Fruit fly (Drosophila melanogaster): ENCODE results near the gene CG14852.

The CG14852 gene

dm6 chr3R:14597935-14598424 is 32.3 kb downstream of the CG14852 start (continued):
- TF ChIP-seq al (GFP tag; IDR thresholded peaks at IDR 0.05) = no peak
- TF ChIP-seq gt (GFP tag; IDR thresholded peaks at IDR 0.05) = no peak
- no peak for TF ChIP-seq CG6765 (GFP tag; optimal IDR thresholded peaks at IDR 0.05)
- TF ChIP-seq hb (GFP tag; IDR thresholded peaks at IDR 0.05; ENCODE audit: partially characterized antibody) = no peak
- peak; percentile 19 for TF ChIP-seq tio (GFP tag; optimal IDR thresholded peaks at IDR 0.05)
- no peak for TF ChIP-seq run (tag; optimal IDR thresholded peaks at IDR 0.05)
- TF ChIP-seq usp (GFP tag; optimal IDR thresholded peaks at IDR 0.05) = no peak
- no peak for TF ChIP-seq nerfin-2 (GFP tag; IDR thresholded peaks at IDR 0.05; ENCODE audit: partially characterized antibody)
- no peak for TF ChIP-seq wek (GFP tag; optimal IDR thresholded peaks at IDR 0.05)
- TF ChIP-seq gcm2 (GFP tag; optimal IDR thresholded peaks at IDR 0.05) = no peak
- no peak for TF ChIP-seq CG15514 (GFP tag; optimal IDR thresholded peaks at IDR 0.05)
- no peak for TF ChIP-seq CG3065 (GFP tag; optimal IDR thresholded peaks at IDR 0.05)
- no peak for TF ChIP-seq sisA (GFP tag; IDR thresholded peaks at IDR 0.05)
- peak; percentile 35 for TF ChIP-seq HLHmδ (GFP tag; optimal IDR thresholded peaks at IDR 0.05)
- TF ChIP-seq CG12219 (GFP tag; optimal IDR thresholded peaks at IDR 0.05) = no peak
- no peak for TF ChIP-seq Poxn (GFP tag; IDR thresholded peaks at IDR 0.05)
- no peak for TF ChIP-seq so (GFP tag; IDR thresholded peaks at IDR 0.05)
- TF ChIP-seq gfzf (GFP tag; optimal IDR thresholded peaks at IDR 0.05) = no peak
- TF ChIP-seq zen2 (GFP tag; IDR thresholded peaks at IDR 0.05; ENCODE audit: partially characterized antibody) = no peak
- peak; percentile 0 for TF ChIP-seq Spps (tag; optimal IDR thresholded peaks at IDR 0.05)
- TF ChIP-seq CG8478 (optimal IDR thresholded peaks at IDR 0.05) = no peak
- TF ChIP-seq CG9727 (GFP tag; optimal IDR thresholded peaks at IDR 0.05) = peak; percentile 52
- no peak for TF ChIP-seq CG17186 (GFP tag; optimal IDR thresholded peaks at IDR 0.05)
- no peak for TF ChIP-seq rib (GFP tag; IDR thresholded peaks at IDR 0.05)
- TF ChIP-seq ttk (GFP tag; IDR thresholded peaks at IDR 0.05) = no peak
- TF ChIP-seq CG12942 (GFP tag; optimal IDR thresholded peaks at IDR 0.05) = no peak
- TF ChIP-seq mld (GFP tag; IDR thresholded peaks at IDR 0.05; ENCODE audit: partially characterized antibody) = no peak
- TF ChIP-seq HmgD (GFP tag; optimal IDR thresholded peaks at IDR 0.05) = no peak
- no peak for TF ChIP-seq CG16815 (GFP tag; optimal IDR thresholded peaks at IDR 0.05)
- TF ChIP-seq CG10209 (GFP tag; optimal IDR thresholded peaks at IDR 0.05) = no peak
- TF ChIP-seq CG32772 (GFP tag; IDR thresholded peaks at IDR 0.05) = no peak
- TF ChIP-seq CG9797 (GFP tag; optimal IDR thresholded peaks at IDR 0.05) = no peak
- no peak for TF ChIP-seq MBD-R2 (GFP tag; IDR thresholded peaks at IDR 0.05)
- TF ChIP-seq CG12744 (GFP tag; optimal IDR thresholded peaks at IDR 0.05) = no peak
- TF ChIP-seq ro (GFP tag; IDR thresholded peaks at IDR 0.05) = no peak
- no peak for TF ChIP-seq hth (optimal IDR thresholded peaks at IDR 0.05)
- TF ChIP-seq dmrt99B (tag; optimal IDR thresholded peaks at IDR 0.05) = peak; percentile 49
- TF ChIP-seq CG8290 (GFP tag; optimal IDR thresholded peaks at IDR 0.05) = no peak
- TF ChIP-seq CG8290 (tag; optimal IDR thresholded peaks at IDR 0.05) = no peak
- TF ChIP-seq GATAe (GFP tag; conservative IDR thresholded peaks at IDR 0.05) = no peak
- TF ChIP-seq wor (GFP tag; IDR thresholded peaks at IDR 0.05) = no peak
- 0 out of 2 replicates have a peak, but pooled peaks have one; percentile 10 for TF ChIP-seq Ada2b (GFP tag; IDR thresholded peaks at IDR 0.05)
- no peak for TF ChIP-seq sima (GFP tag; optimal IDR thresholded peaks at IDR 0.05)
- TF ChIP-seq CG43689 (GFP tag; IDR thresholded peaks at IDR 0.05) = no peak
- TF ChIP-seq MTF-1 (GFP tag; optimal IDR thresholded peaks at IDR 0.05; ENCODE audit: borderline replicate concordance) = no peak
- TF ChIP-seq CG4617 (GFP tag; optimal IDR thresholded peaks at IDR 0.05; ENCODE audit: borderline replicate concordance) = no peak
- no peak for TF ChIP-seq CG10565 (GFP tag; optimal IDR thresholded peaks at IDR 0.05)
- no peak for TF ChIP-seq tap (tag; optimal IDR thresholded peaks at IDR 0.05)
- TF ChIP-seq CG10366 (GFP tag; IDR thresholded peaks at IDR 0.05) = no peak
- TF ChIP-seq Scr (GFP tag; IDR thresholded peaks at IDR 0.05; ENCODE audit: partially characterized antibody) = no peak
- no peak for TF ChIP-seq CG10321 (GFP tag; IDR thresholded peaks at IDR 0.05)
- no peak for TF ChIP-seq CG31365 (tag; optimal IDR thresholded peaks at IDR 0.05)
- no peak for TF ChIP-seq maf-S (GFP tag; optimal IDR thresholded peaks at IDR 0.05)

Data from whole organism, embryonic.